Fruit fly (Drosophila melanogaster) whole organism, wandering third instar larva: ENCODE measurements around the gene mora.

Experiments used
- Abd-B ChIP-seq: fragments of >200 bp; optimal IDR thresholded peaks from 2 replicates; lab custom pipeline; 2017; ENCODE audit warnings: missing biosample characterization, missing genetic modification characterization
- CG32264 ChIP-seq: fragments of 200-800 bp; sonication (Bioruptor generic); optimal IDR thresholded peaks from 2 replicates; lab custom pipeline; 2016; ENCODE audit warnings: missing biosample characterization, missing genetic modification characterization
- CG9705 ChIP-seq: fragments of 200-800 bp; sonication (Bioruptor generic); optimal IDR thresholded peaks from 2 replicates; lab custom pipeline; 2018; ENCODE audit warnings: missing biosample characterization, mild to moderate bottlenecking, missing genetic modification characterization
- CrebA ChIP-seq: fragments of 200-800 bp; sonication (Bioruptor generic); optimal IDR thresholded peaks from 2 replicates; lab custom pipeline; 2016; ENCODE audit warnings: missing biosample characterization, mild to moderate bottlenecking, missing genetic modification characterization, borderline replicate concordance
- Dfd ChIP-seq: fragments of >200 bp; optimal IDR thresholded peaks from 2 replicates; lab custom pipeline; 2017; ENCODE audit warnings: missing biosample characterization, missing genetic modification characterization
- Dif ChIP-seq: fragments of 200-275, 200-300 bp; sonication (Bioruptor generic); optimal IDR thresholded peaks from 2 replicates; lab custom pipeline; 2018; ENCODE audit warnings: missing biosample characterization, missing genetic modification characterization; ENCODE audit not compliant: partially characterized antibody
- GATAd ChIP-seq: sonication (Bioruptor generic); optimal IDR thresholded peaks from 2 replicates; lab custom pipeline; 2016; ENCODE audit warnings: missing biosample characterization, missing genetic modification characterization
- HLH106 ChIP-seq: fragments of 200-800 bp; optimal IDR thresholded peaks from 3 replicates; lab custom pipeline; 2019; ENCODE audit warnings: missing biosample characterization, mild to moderate bottlenecking, missing genetic modification characterization, moderate library complexity
- Hnf4 ChIP-seq: fragments of 200-800 bp; sonication (Bioruptor generic); optimal IDR thresholded peaks from 2 replicates; lab custom pipeline; 2016; ENCODE audit warnings: missing biosample characterization, mild to moderate bottlenecking, missing genetic modification characterization
- Hr78 ChIP-seq: fragments of >200 bp; optimal IDR thresholded peaks from 2 replicates; lab custom pipeline; 2017; ENCODE audit warnings: missing biosample characterization, missing genetic modification characterization
- Hr83 ChIP-seq: fragments of 200-300 bp; sonication (Bioruptor generic); optimal IDR thresholded peaks from 2 replicates; lab custom pipeline; 2016; ENCODE audit warnings: missing biosample characterization, mild to moderate bottlenecking, missing genetic modification characterization, moderate library complexity; ENCODE audit not compliant: poor library complexity, severe bottlenecking
- Jra ChIP-seq: sonication (Bioruptor generic); optimal IDR thresholded peaks from 2 replicates; lab custom pipeline; 2016; ENCODE audit warnings: missing biosample characterization, missing genetic modification characterization
- Mio ChIP-seq: sonication (Bioruptor generic); optimal IDR thresholded peaks from 2 replicates; lab custom pipeline; 2016; ENCODE audit warnings: missing biosample characterization, missing genetic modification characterization
- Myc ChIP-seq: fragments of >200 bp; optimal IDR thresholded peaks from 2 replicates; lab custom pipeline; 2017
- N ChIP-seq: fragments of >200 bp; optimal IDR thresholded peaks from 2 replicates; lab custom pipeline; 2018; ENCODE audit warnings: missing biosample characterization, missing external identifiers, missing genetic modification characterization
- OdsH ChIP-seq: fragments of 200-800 bp; sonication (Bioruptor generic); optimal IDR thresholded peaks from 2 replicates; lab custom pipeline; 2016; ENCODE audit warnings: missing biosample characterization, mild to moderate bottlenecking, missing genetic modification characterization
- Rel ChIP-seq, 2 experiments: fragments of 200-800 bp; sonication (Bioruptor generic) in 1 of 2; optimal IDR thresholded peaks; 2 replicates in 1 of 2; 3 replicates in 1 of 2; lab custom pipeline; 2016 to 2019; ENCODE audit warnings: mild to moderate bottlenecking in 2 of 2, missing biosample characterization in 2 of 2, missing genetic modification characterization in 2 of 2, moderate library complexity in 1 of 2
- Sp1 ChIP-seq: fragments of 200-800 bp; sonication (Bioruptor generic); optimal IDR thresholded peaks from 3 replicates; lab custom pipeline; 2019; ENCODE audit warnings: missing biosample characterization, mild to moderate bottlenecking, missing genetic modification characterization, moderate library complexity
- Vsx2 ChIP-seq: fragments of 200-300, 225-300 bp; sonication (Bioruptor generic); optimal IDR thresholded peaks from 2 replicates; lab custom pipeline; 2018; ENCODE audit warnings: missing biosample characterization, missing genetic modification characterization; ENCODE audit not compliant: partially characterized antibody
- br ChIP-seq: fragments of 200-800 bp; sonication (Bioruptor generic); optimal IDR thresholded peaks from 2 replicates; lab custom pipeline; 2016; ENCODE audit warnings: missing biosample characterization, missing genetic modification characterization
- brk ChIP-seq: fragments of 200-800 bp; sonication (Bioruptor generic); optimal IDR thresholded peaks from 2 replicates; lab custom pipeline; 2016; ENCODE audit warnings: missing biosample characterization, mild to moderate bottlenecking, missing genetic modification characterization
- dl ChIP-seq, 2 experiments: fragments of 175-275, 200-275 bp in 1 of 2; fragments of 200-275 bp in 1 of 2; sonication (Bioruptor generic); optimal IDR thresholded peaks; lab custom pipeline; 2018; ENCODE audit warnings: mild to moderate bottlenecking in 2 of 2, missing biosample characterization in 2 of 2, missing genetic modification characterization in 2 of 2, moderate library complexity in 2 of 2; ENCODE audit not compliant: partially characterized antibody in 2 of 2, insufficient read depth in 1 of 2
- dmrt93B ChIP-seq: fragments of 200-800 bp; sonication (Bioruptor generic); optimal IDR thresholded peaks from 2 replicates; lab custom pipeline; 2018; ENCODE audit warnings: missing biosample characterization, mild to moderate bottlenecking, missing genetic modification characterization
- dsf ChIP-seq: sonication (Bioruptor generic); optimal IDR thresholded peaks from 2 replicates; lab custom pipeline; 2016; ENCODE audit warnings: missing biosample characterization, missing genetic modification characterization, borderline replicate concordance
- ey ChIP-seq: fragments of 200-800 bp; sonication (Bioruptor generic); optimal IDR thresholded peaks from 2 replicates; lab custom pipeline; 2016; ENCODE audit warnings: missing biosample characterization, missing genetic modification characterization
- foxo ChIP-seq, 2 experiments: fragments of 200-800 bp; sonication (Bioruptor generic); optimal IDR thresholded peaks; 2 replicates in 1 of 2; 3 replicates in 1 of 2; lab custom pipeline; 2016 to 2017; ENCODE audit warnings: missing biosample characterization in 2 of 2, missing genetic modification characterization in 2 of 2
- fru ChIP-seq: fragments of 200-800 bp; sonication (Bioruptor generic); optimal IDR thresholded peaks from 3 replicates; lab custom pipeline; 2016; ENCODE audit warnings: missing biosample characterization, mild to moderate bottlenecking, missing genetic modification characterization
- h ChIP-seq: fragments of 200-800 bp; sonication (Bioruptor generic); optimal IDR thresholded peaks from 3 replicates; lab custom pipeline; 2016; ENCODE audit warnings: missing biosample characterization, mild to moderate bottlenecking, missing genetic modification characterization
- jim ChIP-seq: fragments of 175-275, 200-325 bp; sonication (Bioruptor generic); optimal IDR thresholded peaks from 2 replicates; lab custom pipeline; 2016; ENCODE audit warnings: missing biosample characterization, mild to moderate bottlenecking, missing genetic modification characterization
- lola ChIP-seq: fragments of >200 bp; optimal IDR thresholded peaks from 2 replicates; lab custom pipeline; 2017; ENCODE audit warnings: missing biosample characterization, missing genetic modification characterization
- pan ChIP-seq: fragments of >200 bp; optimal IDR thresholded peaks from 2 replicates; lab custom pipeline; 2017
- psq ChIP-seq: fragments of 200-800 bp; sonication (Bioruptor generic); optimal IDR thresholded peaks from 3 replicates; lab custom pipeline; 2017; ENCODE audit warnings: missing biosample characterization, mild to moderate bottlenecking, missing genetic modification characterization, moderate library complexity
- rgr ChIP-seq: fragments of 200-800 bp; sonication (Bioruptor generic); optimal IDR thresholded peaks from 3 replicates; lab custom pipeline; 2016; ENCODE audit warnings: missing biosample characterization, mild to moderate bottlenecking, missing genetic modification characterization
- sage ChIP-seq: fragments of 200-800 bp; sonication (Bioruptor generic); optimal IDR thresholded peaks from 2 replicates; lab custom pipeline; 2016; ENCODE audit warnings: missing biosample characterization, mild to moderate bottlenecking, missing genetic modification characterization
- sv ChIP-seq: fragments of 200-800 bp; sonication (Bioruptor generic); optimal IDR thresholded peaks from 3 replicates; lab custom pipeline; 2016; ENCODE audit warnings: missing biosample characterization, missing genetic modification characterization
- tai ChIP-seq: sonication (Bioruptor generic); optimal IDR thresholded peaks from 2 replicates; lab custom pipeline; 2016; ENCODE audit warnings: missing biosample characterization, missing genetic modification characterization
- usp ChIP-seq: fragments of >200 bp; optimal IDR thresholded peaks from 2 replicates; lab custom pipeline; 2017; ENCODE audit warnings: missing biosample characterization, missing genetic modification characterization
- woc ChIP-seq: sonication (Bioruptor generic); optimal IDR thresholded peaks from 2 replicates; lab custom pipeline; 2016; ENCODE audit warnings: missing biosample characterization, mild to moderate bottlenecking, missing genetic modification characterization

Gene mora

DNA sequence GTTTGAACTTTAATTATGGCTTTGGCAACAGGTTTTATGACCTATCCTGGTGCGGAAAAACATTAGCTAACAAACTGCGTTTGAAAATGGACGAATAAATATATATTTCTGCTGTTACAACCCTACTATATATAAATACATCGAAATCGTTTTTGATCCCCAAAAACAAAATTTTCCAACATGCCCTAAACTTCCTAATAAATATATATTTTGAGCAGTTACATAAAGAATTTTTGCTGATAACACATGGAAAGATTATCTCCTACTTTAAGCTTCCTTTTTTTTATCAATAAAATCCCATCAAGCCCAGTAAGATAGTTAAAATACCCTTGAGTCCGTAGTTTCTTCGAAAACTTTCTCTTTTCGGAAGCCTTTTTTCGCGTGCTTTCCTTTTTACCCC, 32.9 kb downstream of the mora start:
- TF ChIP-seq dmrt93B (GFP tag; lab: Kevin White, UChicago) (no peak), pan (lab: Kevin White, UChicago) (no peak), Dfd (GFP tag; lab: Kevin White, UChicago) (no peak), N (GFP tag; lab: Kevin White, UChicago) (no peak), Jra (GFP tag; lab: Kevin White, UChicago) (no peak), sv (no peak), jim (GFP tag; lab: Kevin White, UChicago) (no peak), rgr (GFP tag; lab: Kevin White, UChicago) (no peak), Myc (no peak), Hr78 (no peak), brk (no peak), ey (GFP tag; lab: Kevin White, UChicago) (no peak), OdsH (GFP tag; lab: Kevin White, UChicago) (no peak)

- TF ChIP-seq fru (GFP tag; lab: Kevin White, UChicago) (no peak), Dif (GFP tag; lab: Kevin White, UChicago) (peak; percentile 20)
- TF ChIP-seq, all 38 proteins: peak for 1
Observed at dm6 chr3R:24220845-24221244, 34.7 kb downstream of the mora start, which contains the start of gene cav. cav (plus strand) TSS chr3R:24221103.

- TF ChIP-seq brk (no peak), OdsH (GFP tag; lab: Kevin White, UChicago) (peak; percentile 16), Sp1 (GFP tag; lab: Kevin White, UChicago) (peak; percentile 37), usp (GFP tag; lab: Kevin White, UChicago) (no peak), lola (GFP tag; lab: Kevin White, UChicago) (no peak), fru (GFP tag; lab: Kevin White, UChicago) (peak; percentile 49), Hr83 (GFP tag; lab: Kevin White, UChicago) (peak; percentile 62), h (GFP tag; lab: Kevin White, UChicago) (peak; percentile 74), Abd-B (GFP tag; lab: Kevin White, UChicago) (no peak), sage (no peak), CrebA (GFP tag; lab: Kevin White, UChicago) (no peak), Hr78 (no peak), Vsx2 (GFP tag; lab: Kevin White, UChicago) (no peak), Rel (GFP tag; optimal IDR thresholded peaks at IDR 0.05; lab: Kevin White, UChicago) (no peak), Rel (tag; optimal IDR thresholded peaks at IDR 0.05; lab: Kevin White, UChicago) (peak; percentile 7), sv (peak; percentile 37), Jra (GFP tag; lab: Kevin White, UChicago) (no peak), CG32264 (GFP tag; lab: Kevin White, UChicago) (no peak), GATAd (GFP tag; lab: Kevin White, UChicago) (no peak), pan (lab: Kevin White, UChicago) (no peak), HLH106 (tag; lab: Kevin White, UChicago) (peak; percentile 62), rgr (GFP tag; lab: Kevin White, UChicago) (peak; percentile 37), Dif (GFP tag; lab: Kevin White, UChicago) (no peak), br (GFP tag; lab: Kevin White, UChicago) (peak; percentile 39), Dfd (GFP tag; lab: Kevin White, UChicago) (no peak), N (GFP tag; lab: Kevin White, UChicago) (no peak), Mio (GFP tag; lab: Kevin White, UChicago) (no peak), Myc (peak; percentile 63), tai (GFP tag; lab: Kevin White, UChicago) (no peak), CG9705 (GFP tag; lab: Kevin White, UChicago) (peak; percentile 43), jim (GFP tag; lab: Kevin White, UChicago) (no peak), dmrt93B (GFP tag; lab: Kevin White, UChicago) (no peak), ey (GFP tag; lab: Kevin White, UChicago) (peak; percentile 45), psq (GFP tag; lab: Kevin White, UChicago) (peak; percentile 99), woc (GFP tag; lab: Kevin White, UChicago) (peak; percentile 76), Hnf4 (GFP tag; lab: Kevin White, UChicago) (peak; percentile 57), dl (GFP tag; optimal IDR thresholded peaks at IDR 0.05; lab: Kevin White, UChicago; ENCODE audit: insufficient read depth in 1 of 2, partially characterized antibody in 2 of 2) (no peak), foxo (GFP tag; optimal IDR thresholded peaks at IDR 0.05; lab: Kevin White, UChicago) (peak in 1 of 2 experiments; percentile 65), dsf (GFP tag; lab: Kevin White, UChicago) (peak; percentile 15)
Observed at dm6 chr3R:24221334-24222302, 35.5 kb downstream of the mora start, which contains the start of gene twin. twin (minus strand) TSS chr3R:24221965.
